Fruit fly (Drosophila melanogaster) whole organism, prepupa: ENCODE results near the gene p.

Source experiments
- CG6276 ChIP-seq: fragments of 200-800 bp; sonication (Bioruptor generic); optimal IDR thresholded peaks from 2 replicates; lab custom pipeline; 2017; ENCODE audit warnings: missing biosample characterization, mild to moderate bottlenecking, missing genetic modification characterization
- CG9139 ChIP-seq: fragments of 200-800 bp; sonication (Bioruptor generic); optimal IDR thresholded peaks from 3 replicates; lab custom pipeline; 2017; ENCODE audit warnings: missing biosample characterization, mild to moderate bottlenecking, missing genetic modification characterization
- Ets21C ChIP-seq: fragments of 200-800 bp; sonication (Bioruptor generic); optimal IDR thresholded peaks from 3 replicates; lab custom pipeline; 2016; ENCODE audit warnings: missing biosample characterization, missing genetic modification characterization
- Hr39 ChIP-seq: fragments of 200-800 bp; sonication (Bioruptor generic); optimal IDR thresholded peaks from 2 replicates; lab custom pipeline; 2016; ENCODE audit warnings: missing biosample characterization, missing genetic modification characterization
- OdsH ChIP-seq: fragments of 200-800 bp; sonication (Bioruptor generic); optimal IDR thresholded peaks from 3 replicates; lab custom pipeline; 2016; ENCODE audit warnings: missing biosample characterization, missing genetic modification characterization
- Sox15 ChIP-seq: fragments of 200-800 bp; sonication (Bioruptor generic); optimal IDR thresholded peaks from 3 replicates; lab custom pipeline; 2016; ENCODE audit warnings: missing biosample characterization, missing genetic modification characterization
- eg ChIP-seq: fragments of 200-800 bp; sonication (Bioruptor generic); IDR thresholded peaks from 3 replicates; pipeline ENCODE4 v1.3.6; 2022; ENCODE audit warnings: missing biosample characterization, missing genetic modification characterization
- esn ChIP-seq: fragments of 200-800 bp; sonication (Bioruptor generic); optimal IDR thresholded peaks from 2 replicates; lab custom pipeline; 2016; ENCODE audit warnings: missing biosample characterization, mild to moderate bottlenecking, missing genetic modification characterization, moderate library complexity
- fd59A ChIP-seq: fragments of 200-800 bp; sonication (Bioruptor generic); optimal IDR thresholded peaks from 2 replicates; lab custom pipeline; 2017; ENCODE audit warnings: missing biosample characterization, mild to moderate bottlenecking, missing genetic modification characterization, missing genetic modification reagents
- lz ChIP-seq: fragments of 200-800 bp; sonication (Bioruptor generic); optimal IDR thresholded peaks from 3 replicates; lab custom pipeline; 2016; ENCODE audit warnings: missing biosample characterization, missing genetic modification characterization
- pdm3 ChIP-seq: fragments of 200-800 bp; sonication (Bioruptor generic); optimal IDR thresholded peaks from 3 replicates; lab custom pipeline; 2016; ENCODE audit warnings: missing biosample characterization, missing genetic modification characterization

DNA sequence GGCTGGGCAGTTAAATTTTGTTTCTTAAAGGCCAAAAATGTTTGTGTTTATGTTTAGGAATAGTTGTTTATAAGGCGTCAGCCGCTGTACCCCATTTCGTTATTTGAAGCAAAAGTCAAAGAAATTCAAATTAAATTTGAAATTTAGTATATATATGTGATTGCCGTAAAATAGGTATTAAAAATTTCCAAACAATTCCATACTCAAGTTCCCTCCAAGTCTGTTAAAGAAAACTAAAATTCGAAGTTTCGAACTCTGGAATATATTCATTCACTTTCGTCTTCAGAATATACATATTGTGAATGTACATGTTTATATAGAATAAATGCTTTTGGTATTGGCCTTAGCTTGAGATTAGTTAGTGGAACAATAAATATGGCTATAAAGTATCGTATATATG lies 9.8 kb downstream of the p start, which contains the start of gene bel:
- TF ChIP-seq Hr39 (GFP tag; lab: Kevin White, UChicago) (no peak), CG9139 (GFP tag; lab: Kevin White, UChicago) (no peak), pdm3 (GFP tag; lab: Kevin White, UChicago) (no peak), eg (GFP tag; lab: Robert Waterston, UW) (no peak), lz (GFP tag; lab: Kevin White, UChicago) (no peak), esn (no peak), fd59A (no peak), OdsH (GFP tag; lab: Kevin White, UChicago) (no peak), Ets21C (no peak), Sox15 (no peak), CG6276 (GFP tag; lab: Kevin White, UChicago) (no peak)
